Fruit fly (Drosophila melanogaster): Measurements from ENCODE around the gene Gr39a.

- TF ChIP-seq Pif1A (GFP tag; optimal IDR thresholded peaks at IDR 0.05) (no peak), CG32121 (GFP tag; IDR thresholded peaks at IDR 0.05) (no peak), rn (GFP tag; IDR thresholded peaks at IDR 0.05) (no peak), gl (tag; optimal IDR thresholded peaks at IDR 0.05) (no peak)
Observed at dm6 chr2L:21330823-21331222, 40.3 kb downstream of the Gr39a start.
